Worm (Caenorhabditis elegans) whole organism, mixed stage, embryonic: ENCODE data around the gene F59B2.8.

Experiments used
- M03D4.4 ChIP-seq: sonication (generic microtip); optimal IDR thresholded peaks from 2 replicates; lab custom pipeline; 2017; ENCODE audit warnings: mild to moderate bottlenecking, missing genetic modification characterization, missing compliant biosample characterization
- bed-3 ChIP-seq: fragments of 200-800 bp; sonication (Bioruptor generic); optimal IDR thresholded peaks from 3 replicates; lab custom pipeline; 2018; ENCODE audit warnings: mild to moderate bottlenecking, missing genetic modification characterization, moderate library complexity, missing compliant biosample characterization
- blmp-1 ChIP-seq: fragments of 150-350 bp; optimal IDR thresholded peaks from 2 replicates; lab custom pipeline; 2014; ENCODE audit warnings: missing biosample characterization, missing genetic modification characterization
- ceh-39 ChIP-seq: fragments of 150-350 bp; optimal IDR thresholded peaks from 2 replicates; lab custom pipeline; 2014; ENCODE audit warnings: missing biosample characterization, missing genetic modification characterization
- ceh-43 ChIP-seq: fragments of 200-800 bp; sonication (Bioruptor generic); optimal IDR thresholded peaks from 2 replicates; lab custom pipeline; 2018; ENCODE audit warnings: mild to moderate bottlenecking, missing genetic modification characterization, moderate library complexity, missing compliant biosample characterization
- ceh-83 ChIP-seq: fragments of 200-800 bp; sonication (Bioruptor generic); optimal IDR thresholded peaks from 2 replicates; lab custom pipeline; 2018; ENCODE audit warnings: mild to moderate bottlenecking, missing genetic modification characterization, missing compliant biosample characterization
- ces-1 ChIP-seq: fragments of 150-350 bp; optimal IDR thresholded peaks from 2 replicates; lab custom pipeline; 2014; ENCODE audit warnings: missing biosample characterization, missing genetic modification reagents, missing genetic modification characterization
- cnd-1 ChIP-seq: fragments of 200-800 bp; sonication (Bioruptor generic); optimal IDR thresholded peaks from 2 replicates; lab custom pipeline; 2018; ENCODE audit warnings: mild to moderate bottlenecking, missing genetic modification characterization, missing compliant biosample characterization
- drap-1 ChIP-seq: fragments of 200-800 bp; sonication (Bioruptor generic); optimal IDR thresholded peaks from 3 replicates; lab custom pipeline; 2018; ENCODE audit warnings: mild to moderate bottlenecking, missing genetic modification characterization, missing compliant biosample characterization
- elt-1 ChIP-seq: sonication (generic microtip); optimal IDR thresholded peaks from 2 replicates; lab custom pipeline; 2017; ENCODE audit warnings: missing genetic modification characterization, mild to moderate bottlenecking, missing compliant biosample characterization, antibody characterized with exemption, moderate library complexity, borderline replicate concordance; ENCODE audit not compliant: insufficient read depth
- elt-3 ChIP-seq: fragments of 150-350 bp; optimal IDR thresholded peaks from 2 replicates; lab custom pipeline; 2014; ENCODE audit warnings: missing biosample characterization, missing genetic modification characterization
- flh-1 ChIP-seq: fragments of 200-800 bp; sonication (Bioruptor generic); optimal IDR thresholded peaks from 2 replicates; lab custom pipeline; 2018; ENCODE audit warnings: mild to moderate bottlenecking, missing genetic modification characterization, moderate library complexity, missing compliant biosample characterization
- ham-2 ChIP-seq: fragments of 200-800 bp; sonication (Bioruptor generic); optimal IDR thresholded peaks from 2 replicates; lab custom pipeline; 2018; ENCODE audit warnings: mild to moderate bottlenecking, missing genetic modification characterization, missing compliant biosample characterization
- hlh-1 ChIP-seq: fragments of 150-350 bp; optimal IDR thresholded peaks from 2 replicates; lab custom pipeline; 2014; ENCODE audit warnings: missing biosample characterization, missing genetic modification reagents, missing genetic modification characterization
- lin-13 ChIP-seq: fragments of 150-350 bp; optimal IDR thresholded peaks from 2 replicates; lab custom pipeline; 2014; ENCODE audit warnings: missing biosample characterization, missing genetic modification characterization
- lin-32 ChIP-seq: fragments of 200-800 bp; sonication (Bioruptor generic); optimal IDR thresholded peaks from 2 replicates; lab custom pipeline; 2018; ENCODE audit warnings: mild to moderate bottlenecking, missing genetic modification characterization, missing compliant biosample characterization
- lsy-2 ChIP-seq: fragments of 150-350 bp; optimal IDR thresholded peaks from 2 replicates; lab custom pipeline; 2014; ENCODE audit warnings: missing biosample characterization, missing genetic modification characterization
- mab-5 ChIP-seq: fragments of 150-350 bp; optimal IDR thresholded peaks from 2 replicates; lab custom pipeline; 2014; ENCODE audit warnings: missing biosample characterization, missing genetic modification characterization
- mep-1 ChIP-seq: fragments of 150-350 bp; optimal IDR thresholded peaks from 2 replicates; lab custom pipeline; 2017; ENCODE audit warnings: missing biosample characterization, missing genetic modification reagents, missing genetic modification characterization, inconsistent platforms
- mls-2 ChIP-seq: sonication (generic microtip); optimal IDR thresholded peaks from 2 replicates; lab custom pipeline; 2016; ENCODE audit warnings: mild to moderate bottlenecking, missing genetic modification characterization, moderate library complexity, missing compliant biosample characterization
- nhr-12 ChIP-seq: fragments of 150-350 bp; optimal IDR thresholded peaks from 2 replicates; lab custom pipeline; 2014; ENCODE audit warnings: missing biosample characterization, missing genetic modification characterization
- nhr-2 ChIP-seq: fragments of 150-350 bp; optimal IDR thresholded peaks from 2 replicates; lab custom pipeline; 2014; ENCODE audit warnings: missing biosample characterization, missing genetic modification characterization
- nhr-237 ChIP-seq: fragments of 150-350 bp; optimal IDR thresholded peaks from 2 replicates; lab custom pipeline; 2014; ENCODE audit warnings: missing biosample characterization, missing genetic modification characterization
- nhr-28 ChIP-seq: fragments of 150-350 bp; optimal IDR thresholded peaks from 2 replicates; lab custom pipeline; 2014; ENCODE audit warnings: missing biosample characterization, missing genetic modification characterization
- nhr-76 ChIP-seq: sonication (generic microtip); optimal IDR thresholded peaks from 2 replicates; lab custom pipeline; 2017; ENCODE audit warnings: missing biosample characterization, missing genetic modification characterization
- pha-4 ChIP-seq: fragments of 150-350 bp; optimal IDR thresholded peaks from 2 replicates; lab custom pipeline; 2018; ENCODE audit warnings: missing biosample characterization, missing genetic modification reagents, missing genetic modification characterization
- sem-2 ChIP-seq: fragments of 200-800 bp; sonication (Bioruptor generic); optimal IDR thresholded peaks from 2 replicates; lab custom pipeline; 2018; ENCODE audit warnings: mild to moderate bottlenecking, missing genetic modification characterization, missing compliant biosample characterization
- snpc-4 ChIP-seq: fragments of 150-350 bp; optimal IDR thresholded peaks from 2 replicates; lab custom pipeline; 2014; ENCODE audit warnings: missing biosample characterization, missing genetic modification characterization
- sptf-1 ChIP-seq: sonication (generic microtip); optimal IDR thresholded peaks from 2 replicates; lab custom pipeline; 2017; ENCODE audit warnings: mild to moderate bottlenecking, missing genetic modification characterization, moderate library complexity, missing compliant biosample characterization
- tbx-8 ChIP-seq: fragments of 200-800 bp; sonication (Bioruptor generic); optimal IDR thresholded peaks from 2 replicates; lab custom pipeline; 2018; ENCODE audit warnings: mild to moderate bottlenecking, missing genetic modification characterization, moderate library complexity, missing compliant biosample characterization
- unc-120 ChIP-seq: sonication (generic microtip); optimal IDR thresholded peaks from 2 replicates; lab custom pipeline; 2017; ENCODE audit warnings: missing genetic modification characterization, missing compliant biosample characterization; ENCODE audit not compliant: poor library complexity, severe bottlenecking
- unc-39 ChIP-seq: fragments of 150-350 bp; optimal IDR thresholded peaks from 2 replicates; lab custom pipeline; 2014; ENCODE audit warnings: missing biosample characterization, missing genetic modification characterization
- unc-62 ChIP-seq: fragments of 150-350 bp; optimal IDR thresholded peaks from 2 replicates; lab custom pipeline; 2014; ENCODE audit warnings: missing biosample characterization, missing genetic modification reagents, missing genetic modification characterization
- zip-8 ChIP-seq: fragments of 150-350 bp; optimal IDR thresholded peaks from 2 replicates; lab custom pipeline; 2014; ENCODE audit warnings: missing biosample characterization, missing genetic modification characterization
- ztf-11 ChIP-seq: fragments of 150-350 bp; optimal IDR thresholded peaks from 2 replicates; lab custom pipeline; 2014; ENCODE audit warnings: missing biosample characterization, missing genetic modification characterization

Gene F59B2.8

ce11 chrIII:8971255-8972020 lies 38.6 kb downstream of the F59B2.8 start, which contains the start of the genes eif-3.D and R08D7.4:
Gene eif-3.D, minus strand, starts transcription at chrIII:8971578.
Gene R08D7.4, plus strand, starts transcription at chrIII:8971892.
- no peak for TF ChIP-seq ceh-43 (GFP tag; lab: Kevin White, UChicago)
- peak; percentile 49 for TF ChIP-seq pha-4
- no peak for TF ChIP-seq ceh-39 (tag; lab: Kevin White, UChicago)
- no peak for TF ChIP-seq nhr-2 (tag; lab: Kevin White, UChicago)
- TF ChIP-seq lin-13 (tag; lab: Kevin White, UChicago) = peak; percentile 31
- no peak for TF ChIP-seq sem-2
- TF ChIP-seq nhr-12 (tag; lab: Kevin White, UChicago) = no peak
- TF ChIP-seq mls-2 = peak; percentile 64
- peak; percentile 37 for TF ChIP-seq unc-120 (tag; lab: Kevin White, UChicago)
- TF ChIP-seq drap-1 = no peak
- peak; percentile 16 for TF ChIP-seq bed-3
- TF ChIP-seq cnd-1 (tag; lab: Kevin White, UChicago) = peak; percentile 9
- no peak for TF ChIP-seq unc-62 (GFP tag; lab: Kevin White, UChicago)
- no peak for TF ChIP-seq elt-3 (tag; lab: Kevin White, UChicago)
- no peak for TF ChIP-seq flh-1 (GFP tag; lab: Kevin White, UChicago)
- peak; percentile 46 for TF ChIP-seq ztf-11 (tag; lab: Kevin White, UChicago)
- TF ChIP-seq lsy-2 = peak; percentile 56
- peak; percentile 58 for TF ChIP-seq M03D4.4 (tag; lab: Kevin White, UChicago)
- TF ChIP-seq tbx-8 = no peak
- no peak for TF ChIP-seq ceh-83 (GFP tag; lab: Kevin White, UChicago)
- TF ChIP-seq mab-5 (tag; lab: Kevin White, UChicago) = no peak
- TF ChIP-seq snpc-4 (tag; lab: Kevin White, UChicago) = no peak
- TF ChIP-seq nhr-28 (tag; lab: Kevin White, UChicago) = no peak
- TF ChIP-seq zip-8 = no peak
- no peak for TF ChIP-seq lin-32
- no peak for TF ChIP-seq ces-1 (GFP tag; lab: Kevin White, UChicago)
- TF ChIP-seq nhr-76 (tag; lab: Kevin White, UChicago) = no peak
- no peak for TF ChIP-seq elt-1 (tag; lab: Kevin White, UChicago)
- no peak for TF ChIP-seq mep-1 (tag; lab: Kevin White, UChicago)
- TF ChIP-seq ham-2 (GFP tag; lab: Kevin White, UChicago) = no peak
- no peak for TF ChIP-seq hlh-1 (tag; lab: Kevin White, UChicago)
- no peak for TF ChIP-seq blmp-1 (tag; lab: Kevin White, UChicago)
- no peak for TF ChIP-seq unc-39 (tag; lab: Kevin White, UChicago)
- peak; percentile 79 for TF ChIP-seq sptf-1 (tag; lab: Kevin White, UChicago)
- TF ChIP-seq nhr-237 (tag; lab: Kevin White, UChicago) = peak; percentile 33

- TF ChIP-seq nhr-12 (tag; lab: Kevin White, UChicago) (no peak), blmp-1 (tag; lab: Kevin White, UChicago) (no peak), lin-32 (no peak), mep-1 (tag; lab: Kevin White, UChicago) (no peak), M03D4.4 (tag; lab: Kevin White, UChicago) (no peak), drap-1 (no peak), nhr-2 (tag; lab: Kevin White, UChicago) (no peak), mls-2 (no peak), sem-2 (no peak), unc-39 (tag; lab: Kevin White, UChicago) (no peak), snpc-4 (tag; lab: Kevin White, UChicago) (no peak)
Measured at ce11 chrIII:8967639-8968038, 42.4 kb downstream of the F59B2.8 start, which contains the start of the genes bud-13 and rpap-2. Gene bud-13, minus strand, starts transcription at chrIII:8967727. Gene rpap-2, plus strand, starts transcription at chrIII:8967967.

ce11 chrIII:8964684-8965283 lies 45.2 kb downstream of the F59B2.8 start:
- TF ChIP-seq bed-3 (no peak), unc-120 (tag; lab: Kevin White, UChicago) (no peak), hlh-1 (tag; lab: Kevin White, UChicago) (no peak), unc-39 (tag; lab: Kevin White, UChicago) (no peak), lin-32 (no peak), ham-2 (GFP tag; lab: Kevin White, UChicago) (no peak), snpc-4 (tag; lab: Kevin White, UChicago) (no peak), mep-1 (tag; lab: Kevin White, UChicago) (no peak), nhr-2 (tag; lab: Kevin White, UChicago) (no peak), ceh-39 (tag; lab: Kevin White, UChicago) (no peak), mab-5 (tag; lab: Kevin White, UChicago) (no peak), tbx-8 (no peak), zip-8 (no peak), cnd-1 (tag; lab: Kevin White, UChicago) (no peak), M03D4.4 (tag; lab: Kevin White, UChicago) (no peak), flh-1 (GFP tag; lab: Kevin White, UChicago) (no peak), elt-3 (tag; lab: Kevin White, UChicago) (no peak)
